Worm (Caenorhabditis elegans) whole organism, L2 larva: ENCODE measurements around the gene clec-258.

Source experiments
- F13H6.1 ChIP-seq: sonication (generic microtip); optimal IDR thresholded peaks from 2 replicates; lab custom pipeline; 2016; ENCODE audit warnings: missing genetic modification characterization, missing compliant biosample characterization
- R02D3.7 ChIP-seq: fragments of 150-350 bp; optimal IDR thresholded peaks from 2 replicates; lab custom pipeline; 2014; ENCODE audit warnings: missing biosample characterization, missing genetic modification characterization
- Y55F3AM.14 ChIP-seq: fragments of 200-800 bp; sonication (Bioruptor generic); optimal IDR thresholded peaks from 2 replicates; lab custom pipeline; 2018; ENCODE audit warnings: mild to moderate bottlenecking, missing genetic modification characterization, missing compliant biosample characterization
- alr-1 ChIP-seq: fragments of 150-350 bp; optimal IDR thresholded peaks from 2 replicates; lab custom pipeline; 2014; ENCODE audit warnings: missing biosample characterization, missing genetic modification characterization
- aly-2 ChIP-seq: fragments of 150-350 bp; optimal IDR thresholded peaks from 2 replicates; lab custom pipeline; 2014; ENCODE audit warnings: missing biosample characterization, missing genetic modification characterization
- ama-1 ChIP-seq: fragments of 150-350 bp; optimal IDR thresholded peaks from 2 replicates; lab custom pipeline; 2018; ENCODE audit warnings: inconsistent platforms
- blmp-1 ChIP-seq: sonication (generic microtip); optimal IDR thresholded peaks from 2 replicates; lab custom pipeline; 2017; ENCODE audit warnings: missing genetic modification characterization, mild to moderate bottlenecking, missing compliant biosample characterization, antibody characterized with exemption, moderate library complexity; ENCODE audit not compliant: insufficient read depth
- ceh-16 ChIP-seq: fragments of 150-350 bp; optimal IDR thresholded peaks from 2 replicates; lab custom pipeline; 2014; ENCODE audit warnings: missing biosample characterization, missing genetic modification characterization
- ceh-82 ChIP-seq: fragments of 150-350 bp; optimal IDR thresholded peaks from 2 replicates; lab custom pipeline; 2014; ENCODE audit warnings: missing biosample characterization, missing genetic modification characterization
- crh-2 ChIP-seq: sonication (generic microtip); optimal IDR thresholded peaks from 2 replicates; lab custom pipeline; 2017; ENCODE audit warnings: missing biosample characterization, missing genetic modification characterization
- dmd-4 ChIP-seq: sonication (generic microtip); optimal IDR thresholded peaks from 2 replicates; lab custom pipeline; 2017; ENCODE audit warnings: missing biosample characterization, missing genetic modification characterization
- egl-27 ChIP-seq: sonication (generic microtip); optimal IDR thresholded peaks from 3 replicates; lab custom pipeline; 2017; ENCODE audit warnings: missing biosample characterization, missing genetic modification reagents, missing genetic modification characterization
- elt-1 ChIP-seq: fragments of 150-350 bp; optimal IDR thresholded peaks from 2 replicates; lab custom pipeline; 2014; ENCODE audit warnings: missing biosample characterization, missing genetic modification characterization
- elt-3 ChIP-seq: sonication (generic microtip); optimal IDR thresholded peaks from 2 replicates; lab custom pipeline; 2017; ENCODE audit warnings: missing biosample characterization, missing genetic modification characterization
- fos-1 ChIP-seq: fragments of 150-350 bp; optimal IDR thresholded peaks from 2 replicates; lab custom pipeline; 2014; ENCODE audit warnings: missing biosample characterization, missing genetic modification characterization
- gmeb-1 ChIP-seq: fragments of 150-350 bp; optimal IDR thresholded peaks from 2 replicates; lab custom pipeline; 2014; ENCODE audit warnings: missing biosample characterization, missing genetic modification characterization
- lin-11 ChIP-seq: fragments of 150-350 bp; sonication (generic microtip); optimal IDR thresholded peaks from 2 replicates; lab custom pipeline; 2014; ENCODE audit warnings: missing biosample characterization, missing genetic modification characterization, inconsistent platforms, mixed read lengths
- lin-13 ChIP-seq: fragments of 150-350 bp; optimal IDR thresholded peaks from 2 replicates; lab custom pipeline; 2014; ENCODE audit warnings: missing biosample characterization, missing genetic modification reagents, missing genetic modification characterization
- lin-39 ChIP-seq: fragments of 150-350 bp; optimal IDR thresholded peaks from 2 replicates; lab custom pipeline; 2014; ENCODE audit warnings: missing biosample characterization, missing genetic modification reagents, missing genetic modification characterization
- lsy-2 ChIP-seq, 2 experiments: fragments of 150-350 bp in 1 of 2; sonication (generic microtip) in 1 of 2; optimal IDR thresholded peaks; 2 replicates each; lab custom pipeline; 2014 to 2017; ENCODE audit warnings: missing biosample characterization in 2 of 2, missing genetic modification characterization in 2 of 2
- mab-5 ChIP-seq: fragments of 150-350 bp; optimal IDR thresholded peaks from 2 replicates; lab custom pipeline; 2014; ENCODE audit warnings: missing biosample characterization, missing genetic modification characterization
- nhr-10 ChIP-seq: sonication (generic microtip); optimal IDR thresholded peaks from 2 replicates; lab custom pipeline; 2017; ENCODE audit warnings: missing biosample characterization, missing genetic modification characterization
- nhr-11 ChIP-seq: fragments of 150-350 bp; optimal IDR thresholded peaks from 2 replicates; lab custom pipeline; 2014; ENCODE audit warnings: missing biosample characterization, missing genetic modification characterization
- nhr-12 ChIP-seq: fragments of 150-350 bp; optimal IDR thresholded peaks from 2 replicates; lab custom pipeline; 2014; ENCODE audit warnings: missing biosample characterization, missing genetic modification characterization
- nhr-129 ChIP-seq: fragments of 150-350 bp; optimal IDR thresholded peaks from 2 replicates; lab custom pipeline; 2014; ENCODE audit warnings: missing biosample characterization, missing genetic modification characterization
- nhr-21 ChIP-seq: fragments of 150-350 bp; optimal IDR thresholded peaks from 2 replicates; lab custom pipeline; 2014; ENCODE audit warnings: missing biosample characterization, missing genetic modification characterization
- nhr-23 ChIP-seq: fragments of 150-350 bp; optimal IDR thresholded peaks from 2 replicates; lab custom pipeline; 2014; ENCODE audit warnings: missing biosample characterization, missing genetic modification reagents, missing genetic modification characterization
- peb-1 ChIP-seq: fragments of 150-350 bp; optimal IDR thresholded peaks from 2 replicates; lab custom pipeline; 2014; ENCODE audit warnings: missing biosample characterization, missing genetic modification characterization
- skn-1 ChIP-seq: sonication (generic microtip); optimal IDR thresholded peaks from 2 replicates; lab custom pipeline; 2017; ENCODE audit warnings: missing biosample characterization, missing genetic modification characterization
- sma-3 ChIP-seq: sonication (generic microtip); optimal IDR thresholded peaks from 2 replicates; lab custom pipeline; 2016; ENCODE audit warnings: missing genetic modification reagents, missing genetic modification characterization, missing compliant biosample characterization
- sma-9 ChIP-seq, 2 experiments: fragments of 150-350 bp in 1 of 2; sonication (generic microtip) in 1 of 2; optimal IDR thresholded peaks; 2 replicates each; lab custom pipeline; 2014 to 2016; ENCODE audit warnings: missing genetic modification characterization in 2 of 2, mild to moderate bottlenecking in 1 of 2, missing biosample characterization in 1 of 2, missing compliant biosample characterization in 1 of 2, missing genetic modification reagents in 1 of 2, moderate library complexity in 1 of 2
- unc-55 ChIP-seq: fragments of 150-350 bp; sonication (generic microtip); optimal IDR thresholded peaks from 3 replicates; lab custom pipeline; 2014; ENCODE audit warnings: missing biosample characterization, missing genetic modification reagents, missing genetic modification characterization
- ztf-1 ChIP-seq: fragments of 200-800 bp; sonication (Bioruptor generic); conservative IDR thresholded peaks from 2 replicates; pipeline ENCODE4 v1.3.6; 2022; ENCODE audit warnings: missing genetic modification characterization, missing compliant biosample characterization
- ztf-11 ChIP-seq: sonication (generic microtip); optimal IDR thresholded peaks from 2 replicates; lab custom pipeline; 2017; ENCODE audit warnings: missing biosample characterization, missing genetic modification characterization
- ztf-4 ChIP-seq: fragments of 150-350 bp; optimal IDR thresholded peaks from 2 replicates; lab custom pipeline; 2014; ENCODE audit warnings: missing biosample characterization, missing genetic modification characterization

Gene clec-258

ce11 chrV:19754331-19754730 is 33.9 kb upstream of the clec-258 start:
- TF ChIP-seq ama-1: no peak
- no peak for TF ChIP-seq peb-1
- no peak for TF ChIP-seq Y55F3AM.14 (GFP tag; lab: Kevin White, UChicago)
- TF ChIP-seq ztf-4 (tag; lab: Kevin White, UChicago): no peak
- no peak for TF ChIP-seq unc-55 (GFP tag; lab: Kevin White, UChicago)
- TF ChIP-seq ceh-82 (tag; lab: Kevin White, UChicago): no peak
- TF ChIP-seq R02D3.7: no peak
- no peak for TF ChIP-seq aly-2 (tag; lab: Kevin White, UChicago)
- TF ChIP-seq nhr-10 (tag; lab: Kevin White, UChicago): no peak
- TF ChIP-seq lsy-2 (tag; optimal IDR thresholded peaks at IDR 0.05; lab: Kevin White, UChicago): no peak
- no peak for TF ChIP-seq dmd-4 (tag; lab: Kevin White, UChicago)
- no peak for TF ChIP-seq mab-5
- TF ChIP-seq fos-1: no peak
- no peak for TF ChIP-seq ztf-11
- TF ChIP-seq elt-1 (tag; lab: Kevin White, UChicago): no peak
- no peak for TF ChIP-seq lin-13 (GFP tag; lab: Kevin White, UChicago)

ce11 chrV:19755260-19755659 is 33.0 kb upstream of the clec-258 start, which contains the start of gene clec-50:
Gene clec-50 (minus strand): TSS chrV:19755368.
- TF ChIP-seq elt-3 (tag; lab: Kevin White, UChicago): no peak
- TF ChIP-seq elt-1 (tag; lab: Kevin White, UChicago): no peak
- no peak for TF ChIP-seq nhr-129 (tag; lab: Kevin White, UChicago)
- TF ChIP-seq skn-1 (tag; lab: Kevin White, UChicago): no peak
- TF ChIP-seq gmeb-1 (tag; lab: Kevin White, UChicago): peak; percentile 13
- peak; percentile 10 for TF ChIP-seq crh-2 (tag; lab: Kevin White, UChicago)
- TF ChIP-seq sma-9 (GFP tag; optimal IDR thresholded peaks at IDR 0.05; lab: Kevin White, UChicago): peak; percentile 61
- TF ChIP-seq sma-9 (tag; optimal IDR thresholded peaks at IDR 0.05; lab: Kevin White, UChicago): no peak
- no peak for TF ChIP-seq alr-1 (tag; lab: Kevin White, UChicago)
- TF ChIP-seq lin-11 (tag; lab: Kevin White, UChicago): no peak
- TF ChIP-seq sma-3 (GFP tag; lab: Kevin White, UChicago): no peak
- no peak for TF ChIP-seq ceh-82 (tag; lab: Kevin White, UChicago)
- TF ChIP-seq nhr-12: no peak
- TF ChIP-seq fos-1: peak; percentile 90
- TF ChIP-seq ama-1: no peak
- TF ChIP-seq nhr-21 (tag; lab: Kevin White, UChicago): no peak
- TF ChIP-seq ceh-16 (tag; lab: Kevin White, UChicago): no peak
- no peak for TF ChIP-seq R02D3.7
- TF ChIP-seq, all 48 proteins: peak for 4

- TF ChIP-seq aly-2 (tag; lab: Kevin White, UChicago) (no peak), elt-3 (tag; lab: Kevin White, UChicago) (no peak), egl-27 (tag; lab: Kevin White, UChicago) (no peak), unc-55 (GFP tag; lab: Kevin White, UChicago) (no peak), lin-13 (GFP tag; lab: Kevin White, UChicago) (no peak), crh-2 (tag; lab: Kevin White, UChicago) (no peak), ztf-1 (GFP tag; lab: Robert Waterston, UW) (no peak), sma-9 (GFP tag; optimal IDR thresholded peaks at IDR 0.05; lab: Kevin White, UChicago) (no peak), sma-9 (tag; optimal IDR thresholded peaks at IDR 0.05; lab: Kevin White, UChicago) (no peak), mab-5 (no peak), lsy-2 (tag; optimal IDR thresholded peaks at IDR 0.05; lab: Kevin White, UChicago) (no peak), nhr-12 (no peak), dmd-4 (tag; lab: Kevin White, UChicago) (no peak), nhr-129 (tag; lab: Kevin White, UChicago) (no peak), F13H6.1 (tag; lab: Kevin White, UChicago) (no peak), fos-1 (no peak), nhr-11 (no peak), gmeb-1 (tag; lab: Kevin White, UChicago) (no peak), ceh-16 (tag; lab: Kevin White, UChicago) (no peak), lin-39 (tag; lab: Kevin White, UChicago) (no peak)
Observed at ce11 chrV:19756253-19756652, 32.0 kb upstream of the clec-258 start, which contains the start of gene W04E12.9. Gene W04E12.9 (plus strand): TSS chrV:19756553.

ce11 chrV:19759282-19759681 is 29.0 kb upstream of the clec-258 start:
- TF ChIP-seq nhr-12 (no peak), skn-1 (tag; lab: Kevin White, UChicago) (no peak), gmeb-1 (tag; lab: Kevin White, UChicago) (no peak)

- TF ChIP-seq fos-1 (no peak), elt-1 (tag; lab: Kevin White, UChicago) (no peak), ztf-11 (no peak), nhr-11 (no peak), ceh-82 (tag; lab: Kevin White, UChicago) (no peak), ztf-4 (tag; lab: Kevin White, UChicago) (no peak), nhr-23 (tag; lab: Kevin White, UChicago) (no peak), blmp-1 (tag; lab: Kevin White, UChicago) (no peak), R02D3.7 (no peak)
Observed at ce11 chrV:19760751-19761150, 27.5 kb upstream of the clec-258 start, which contains the start of gene M162.5. Gene M162.5 (plus strand): TSS chrV:19761051.
